Worm (Caenorhabditis elegans) whole organism, early embryonic: ENCODE results near the gene Y40C5A.4.

Experiments
- ceh-36 ChIP-seq: sonication (generic microtip); optimal IDR thresholded peaks from 2 replicates; lab custom pipeline; 2016; ENCODE audit warnings: missing genetic modification characterization, inconsistent platforms, missing compliant biosample characterization
- flt-1 ChIP-seq: fragments of 200-800 bp; sonication (Bioruptor generic); IDR thresholded peaks from 2 replicates; pipeline ENCODE4 v1.3.6; 2022; ENCODE audit warnings: missing genetic modification characterization, missing compliant biosample characterization
- hmbx-1 ChIP-seq: sonication (generic microtip); optimal IDR thresholded peaks from 2 replicates; lab custom pipeline; 2016; ENCODE audit warnings: mild to moderate bottlenecking, missing genetic modification characterization, missing compliant biosample characterization
- hmg-4 ChIP-seq: fragments of 200-800 bp; sonication (Bioruptor generic); optimal IDR thresholded peaks from 2 replicates; lab custom pipeline; 2018; ENCODE audit warnings: mild to moderate bottlenecking, missing genetic modification characterization, missing compliant biosample characterization
- pes-1 ChIP-seq: fragments of 200-800 bp; sonication (Bioruptor generic); IDR thresholded peaks from 2 replicates; pipeline ENCODE4 v1.3.6; 2022; ENCODE audit warnings: missing genetic modification reagents, missing genetic modification characterization, missing compliant biosample characterization
- sea-1 ChIP-seq: fragments of 200-800 bp; sonication (Bioruptor generic); conservative IDR thresholded peaks from 2 replicates; pipeline ENCODE4 v1.3.6; 2022; ENCODE audit warnings: missing genetic modification characterization, missing compliant biosample characterization
- tbx-11 ChIP-seq: fragments of 200-800 bp; sonication (Bioruptor generic); IDR thresholded peaks from 2 replicates; pipeline ENCODE4 v1.3.6; 2022; ENCODE audit warnings: missing genetic modification characterization, missing compliant biosample characterization

Gene Y40C5A.4

ce11 chrIV:7301481-7301880 lies 63.4 kb downstream of the Y40C5A.4 start:
- TF ChIP-seq ceh-36 (tag; lab: Kevin White, UChicago) (no peak), tbx-11 (GFP tag; lab: Robert Waterston, UW) (no peak), sea-1 (GFP tag; lab: Robert Waterston, UW) (no peak), hmg-4 (GFP tag; lab: Kevin White, UChicago) (no peak), flt-1 (GFP tag; lab: Robert Waterston, UW) (no peak), pes-1 (GFP tag; lab: Robert Waterston, UW) (no peak), hmbx-1 (tag; lab: Kevin White, UChicago) (no peak)
